Worm (Caenorhabditis elegans) whole organism, L4/young adult: ENCODE measurements around the gene cst-2.
"Not testable (repeated sequence)": the region's sequence is repeated elsewhere in the genome, so short reads cannot be mapped to it uniquely, and the experiment has no call there.

Experiments used
- W03F9.2 ChIP-seq: fragments of 150-350 bp; optimal IDR thresholded peaks from 2 replicates; lab custom pipeline; 2014; ENCODE audit warnings: missing biosample characterization, missing genetic modification characterization
- dao-5 ChIP-seq: sonication (generic microtip); optimal IDR thresholded peaks from 2 replicates; lab custom pipeline; 2016; ENCODE audit warnings: missing genotype, missing genetic modification characterization, moderate library complexity, missing compliant biosample characterization
- him-1 ChIP-seq: sonication (generic microtip); optimal IDR thresholded peaks from 2 replicates; lab custom pipeline; 2016; ENCODE audit warnings: missing genotype, missing genetic modification reagents, missing genetic modification characterization, missing compliant biosample characterization

ce11 chrX:4335950-4336349, at the start of gene cst-2:
- not testable (repeated sequence) for TF ChIP-seq W03F9.2; him-1 (tag; lab: Kevin White, UChicago); dao-5 (tag; lab: Kevin White, UChicago)
